Worm (Caenorhabditis elegans) whole organism, L1 larva: ENCODE results near the gene C05C9.2.

Experiments used
- blmp-1 ChIP-seq: fragments of 150-350 bp; optimal IDR thresholded peaks from 2 replicates; lab custom pipeline; 2014; ENCODE audit warnings: missing biosample characterization, missing genetic modification characterization
- elt-3 ChIP-seq, 6 experiments: fragments of 150-350 bp in 1 of 6; sonication (generic microtip); optimal IDR thresholded peaks; 2 replicates each; lab custom pipeline; 2017 to 2018; ENCODE audit warnings: missing biosample characterization in 6 of 6, missing genetic modification characterization in 6 of 6, inconsistent platforms in 1 of 6
- fkh-4 ChIP-seq: sonication (generic microtip); optimal IDR thresholded peaks from 2 replicates; lab custom pipeline; 2016; ENCODE audit warnings: missing compliant biosample characterization, missing genetic modification characterization, borderline replicate concordance
- lin-13 ChIP-seq: fragments of 150-350 bp; optimal IDR thresholded peaks from 2 replicates; lab custom pipeline; 2014; ENCODE audit warnings: missing biosample characterization, missing genetic modification reagents, missing genetic modification characterization
- lin-15B ChIP-seq: fragments of 150-350 bp; sonication (generic microtip); optimal IDR thresholded peaks from 3 replicates; lab custom pipeline; 2014; ENCODE audit warnings: missing biosample characterization, missing genetic modification characterization
- lin-39 ChIP-seq: fragments of 150-350 bp; optimal IDR thresholded peaks from 2 replicates; lab custom pipeline; 2014; ENCODE audit warnings: missing biosample characterization, missing genetic modification reagents, missing genetic modification characterization
- nhr-19 ChIP-seq: fragments of 200-800 bp; sonication (Bioruptor generic); conservative IDR thresholded peaks from 2 replicates; pipeline ENCODE4 v1.3.6; 2022; ENCODE audit warnings: missing genetic modification characterization, missing compliant biosample characterization
- pag-3 ChIP-seq: sonication (generic microtip); optimal IDR thresholded peaks from 2 replicates; lab custom pipeline; 2017; ENCODE audit warnings: missing genetic modification characterization, mild to moderate bottlenecking, missing compliant biosample characterization, antibody characterized with exemption, borderline replicate concordance; ENCODE audit not compliant: insufficient read depth
- unc-130 ChIP-seq: fragments of 150-350 bp; optimal IDR thresholded peaks from 2 replicates; lab custom pipeline; 2017; ENCODE audit warnings: missing biosample characterization, missing genetic modification characterization, inconsistent platforms

DNA sequence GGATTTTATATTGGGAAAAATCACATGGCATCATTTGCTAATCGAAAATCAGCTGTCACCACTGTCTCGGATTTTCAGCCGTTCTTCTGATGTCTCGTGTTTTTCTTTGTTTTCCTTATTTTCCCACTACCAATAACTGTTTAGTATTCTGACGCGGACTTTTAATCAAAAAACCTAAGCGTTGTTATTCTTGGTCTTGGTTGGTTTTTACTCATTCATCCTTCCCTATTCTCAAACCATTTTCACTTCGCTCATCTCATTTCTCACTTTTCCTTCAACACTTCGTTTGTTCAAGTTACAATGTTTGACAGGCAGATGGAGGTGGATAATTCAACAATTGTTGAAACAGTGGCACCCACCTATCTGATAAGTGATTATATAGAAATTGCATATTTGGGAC is 25.7 kb downstream of the C05C9.2 start, which contains the start of gene gnrr-6:
- TF ChIP-seq lin-39 (tag; lab: Kevin White, UChicago): no peak
- no peak for TF ChIP-seq fkh-4
- no peak for TF ChIP-seq lin-15B (tag; lab: Kevin White, UChicago)
- no peak for TF ChIP-seq blmp-1 (tag; lab: Kevin White, UChicago)
- no peak for TF ChIP-seq unc-130 (tag; lab: Kevin White, UChicago)
- no peak for TF ChIP-seq pag-3 (tag; lab: Kevin White, UChicago)
- no peak for TF ChIP-seq elt-3 (tag; optimal IDR thresholded peaks at IDR 0.05; lab: Kevin White, UChicago)
- no peak for TF ChIP-seq nhr-19
- TF ChIP-seq lin-13: no peak
